Fruit fly (Drosophila melanogaster): ENCODE data around the gene RecQ5.

The RecQ5 gene

DNA sequence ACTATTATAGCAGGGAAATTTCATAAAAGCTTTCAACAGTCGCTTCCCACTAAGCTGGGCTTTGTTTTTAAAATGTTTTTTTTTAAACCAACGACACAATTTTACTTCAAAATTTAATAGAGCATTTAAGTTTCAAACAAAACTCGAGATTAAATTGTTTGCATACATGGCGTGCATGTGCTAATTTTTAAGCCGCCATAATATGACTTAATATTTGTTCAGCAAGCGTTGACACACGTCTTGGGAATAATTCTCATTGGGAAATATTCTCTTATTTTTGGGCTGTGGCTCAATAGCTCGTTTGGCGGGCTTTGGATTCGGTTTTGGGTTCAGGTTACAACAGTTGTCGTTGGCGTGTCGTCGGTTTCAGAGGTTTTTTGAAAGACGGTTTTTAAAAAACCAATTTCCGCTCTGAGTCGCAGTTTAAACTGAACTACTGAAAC lies 9.4 kb downstream of the RecQ5 start, which contains the start of gene CG9628 (continued):
- TF ChIP-seq CG1024 (GFP tag; IDR thresholded peaks at IDR 0.05) = peak; percentile 49; the same call in 1 of the 2 replicates
- TF ChIP-seq lab (GFP tag; optimal IDR thresholded peaks at IDR 0.05) = peak; percentile 72
- TF ChIP-seq Lpt (GFP tag; optimal IDR thresholded peaks at IDR 0.05) = no peak
- TF ChIP-seq gem (tag; optimal IDR thresholded peaks at IDR 0.05) = peak; percentile 34
- TF ChIP-seq tio (GFP tag; optimal IDR thresholded peaks at IDR 0.05) = no peak
- TF ChIP-seq Max (GFP tag; optimal IDR thresholded peaks at IDR 0.05) = peak; percentile 37
- peak; percentile 42 for TF ChIP-seq CG3281 (GFP tag; optimal IDR thresholded peaks at IDR 0.05)
- peak; percentile 23 for TF ChIP-seq Sox100B (GFP tag; optimal IDR thresholded peaks at IDR 0.05)
- TF ChIP-seq ATbp (GFP tag; optimal IDR thresholded peaks at IDR 0.05) = peak; percentile 47
- peak; percentile 28 for TF ChIP-seq CG6813 (GFP tag; optimal IDR thresholded peaks at IDR 0.05)
- TF ChIP-seq E2f2 (GFP tag; IDR thresholded peaks at IDR 0.05) = peak; percentile 38; the same call in 1 of the 2 replicates
- TF ChIP-seq CG15514 (GFP tag; optimal IDR thresholded peaks at IDR 0.05) = peak; percentile 43
- TF ChIP-seq hth (optimal IDR thresholded peaks at IDR 0.05) = no peak
- peak; percentile 52 for TF ChIP-seq CG15269 (tag; optimal IDR thresholded peaks at IDR 0.05)
- peak; percentile 70 for TF ChIP-seq CG32532 (GFP tag; IDR thresholded peaks at IDR 0.05)
- TF ChIP-seq CG9215 (GFP tag; IDR thresholded peaks at IDR 0.05) = no peak
- TF ChIP-seq CG18764 (GFP tag; optimal IDR thresholded peaks at IDR 0.05) = peak; percentile 14
- TF ChIP-seq Dfd (GFP tag; optimal IDR thresholded peaks at IDR 0.05) = no peak
- 0 out of 2 replicates have a peak, but pooled peaks have one; percentile 5 for TF ChIP-seq H2.0 (GFP tag; IDR thresholded peaks at IDR 0.05)
- peak; percentile 84 for TF ChIP-seq Med (GFP tag)
- peak; percentile 40 for TF ChIP-seq HHEX (GFP tag; optimal IDR thresholded peaks at IDR 0.05)
- no peak for TF ChIP-seq CG10565 (GFP tag; optimal IDR thresholded peaks at IDR 0.05)
- peak; percentile 29 for TF ChIP-seq CG1233 (GFP tag; optimal IDR thresholded peaks at IDR 0.05)
- no peak for TF ChIP-seq lov (optimal IDR thresholded peaks at IDR 0.05)
- 0 out of 3 replicates have a peak, but pooled peaks have one; percentile 7 for TF ChIP-seq lov (GFP tag; IDR thresholded peaks at IDR 0.05)
- TF ChIP-seq CG2120 (GFP tag; optimal IDR thresholded peaks at IDR 0.05) = peak; percentile 32
- peak; percentile 16 for TF ChIP-seq CG6254 (GFP tag; optimal IDR thresholded peaks at IDR 0.05)
- TF ChIP-seq yki (optimal IDR thresholded peaks at IDR 0.05) = no peak
- TF ChIP-seq vvl (GFP tag; IDR thresholded peaks at IDR 0.05) = peak; percentile 55
- no peak for TF ChIP-seq CkIIα-i1 (GFP tag; IDR thresholded peaks at IDR 0.05)
- peak; percentile 14; the same call in 1 of the 2 replicates for TF ChIP-seq stc (GFP tag; IDR thresholded peaks at IDR 0.05)
- TF ChIP-seq CG3163 (GFP tag; optimal IDR thresholded peaks at IDR 0.05) = peak; percentile 94

DNA sequence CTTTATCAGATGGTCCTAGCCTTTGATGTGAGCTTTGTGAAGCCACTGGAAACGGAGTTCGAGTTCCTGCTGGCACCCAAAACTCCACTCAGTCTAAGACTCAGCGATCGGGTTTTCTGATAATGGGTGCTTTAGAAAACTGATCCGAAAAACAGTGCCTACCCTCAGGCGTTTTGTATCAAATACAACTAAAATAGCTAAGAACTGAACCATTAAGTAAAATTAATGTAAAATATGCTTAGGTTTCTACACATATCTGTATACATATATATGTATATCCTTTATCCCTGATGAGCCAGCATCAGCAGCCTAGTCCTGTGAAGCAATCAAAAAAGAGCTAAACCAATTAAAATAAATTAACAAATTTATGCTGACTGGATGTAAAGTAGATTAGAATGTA lies 10.4 kb downstream of the RecQ5 start:
- TF ChIP-seq YL-1 (GFP tag; optimal IDR thresholded peaks at IDR 0.05) = no peak
- TF ChIP-seq CG8290 (GFP tag; optimal IDR thresholded peaks at IDR 0.05) = peak; percentile 33
- TF ChIP-seq CG8290 (tag; optimal IDR thresholded peaks at IDR 0.05) = peak in 1 of 2 experiments; percentile 3
- TF ChIP-seq stc (GFP tag; IDR thresholded peaks at IDR 0.05) = no peak
- TF ChIP-seq inv (GFP tag; IDR thresholded peaks at IDR 0.05; ENCODE audit: partially characterized antibody) = no peak
- TF ChIP-seq Lhr (GFP tag; optimal IDR thresholded peaks at IDR 0.05) = peak; percentile 58
- TF ChIP-seq stwl (tag; optimal IDR thresholded peaks at IDR 0.05) = peak; percentile 48
- no peak for TF ChIP-seq kni (GFP tag; optimal IDR thresholded peaks at IDR 0.05)
- peak; percentile 71 for TF ChIP-seq pita (GFP tag; optimal IDR thresholded peaks at IDR 0.05)
- TF ChIP-seq tna (GFP tag; IDR thresholded peaks at IDR 0.05; ENCODE audit: partially characterized antibody) = no peak
- peak; percentile 66; the same call in 1 of the 2 replicates for TF ChIP-seq amos (GFP tag; IDR thresholded peaks at IDR 0.05; ENCODE audit: partially characterized antibody)
- TF ChIP-seq CTCF (GFP tag; optimal IDR thresholded peaks at IDR 0.05) = peak; percentile 83
- no peak for TF ChIP-seq CG15073 (GFP tag; optimal IDR thresholded peaks at IDR 0.05)
- peak; percentile 79 for TF ChIP-seq CG10366 (GFP tag; IDR thresholded peaks at IDR 0.05)
- no peak for TF ChIP-seq vvl (GFP tag; IDR thresholded peaks at IDR 0.05)
- no peak for TF ChIP-seq CG8089 (GFP tag; optimal IDR thresholded peaks at IDR 0.05)
- no peak for TF ChIP-seq CG4730 (GFP tag; IDR thresholded peaks at IDR 0.05)
- TF ChIP-seq Sox100B (GFP tag; optimal IDR thresholded peaks at IDR 0.05) = no peak
- peak; percentile 20 for TF ChIP-seq HmgZ (tag; optimal IDR thresholded peaks at IDR 0.05)
- TF ChIP-seq CG3995 (GFP tag; optimal IDR thresholded peaks at IDR 0.05) = no peak
- TF ChIP-seq CG33213 (GFP tag; optimal IDR thresholded peaks at IDR 0.05) = peak; percentile 14
- no peak for TF ChIP-seq CG10147 (GFP tag; optimal IDR thresholded peaks at IDR 0.05)
- TF ChIP-seq zfh1 (GFP tag; IDR thresholded peaks at IDR 0.05) = no peak
- TF ChIP-seq Dll (GFP tag; IDR thresholded peaks at IDR 0.05; ENCODE audit: partially characterized antibody) = no peak
